Fruit fly (Drosophila melanogaster): Measurements from ENCODE around the gene cpo.

cpo gene

DNA sequence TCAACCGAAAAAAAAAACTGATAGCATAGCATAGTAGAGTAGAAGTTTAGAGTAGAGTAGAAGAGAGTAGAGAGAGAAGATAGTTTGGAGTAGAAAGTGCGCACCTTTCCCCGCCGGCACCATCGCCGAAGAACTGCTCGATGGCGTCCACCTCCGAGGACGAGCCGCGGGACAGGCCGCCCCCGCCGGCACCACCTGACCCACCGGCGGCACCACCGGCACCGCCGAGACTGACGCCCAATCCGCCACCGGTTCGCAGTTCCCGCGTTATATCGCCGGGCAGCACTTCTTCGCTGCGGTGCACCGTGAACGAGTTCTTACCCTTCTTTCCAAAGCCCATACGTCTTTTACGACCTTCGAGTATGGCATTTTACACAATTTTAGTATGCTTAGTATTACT lies 38.6 kb upstream of the cpo start:
- TF ChIP-seq Hr39 (optimal IDR thresholded peaks at IDR 0.05) (peak; percentile 27), inv (GFP tag; IDR thresholded peaks at IDR 0.05; ENCODE audit: partially characterized antibody) (no peak), zen2 (GFP tag; IDR thresholded peaks at IDR 0.05; ENCODE audit: partially characterized antibody) (no peak), CG9876 (GFP tag; optimal IDR thresholded peaks at IDR 0.05) (no peak), Ptx1 (GFP tag; IDR thresholded peaks at IDR 0.05) (no peak), zf30C (GFP tag; optimal IDR thresholded peaks at IDR 0.05) (no peak), CG3726 (GFP tag; IDR thresholded peaks at IDR 0.05) (0 out of 3 replicates have a peak, but pooled peaks have one; percentile 46)

DNA sequence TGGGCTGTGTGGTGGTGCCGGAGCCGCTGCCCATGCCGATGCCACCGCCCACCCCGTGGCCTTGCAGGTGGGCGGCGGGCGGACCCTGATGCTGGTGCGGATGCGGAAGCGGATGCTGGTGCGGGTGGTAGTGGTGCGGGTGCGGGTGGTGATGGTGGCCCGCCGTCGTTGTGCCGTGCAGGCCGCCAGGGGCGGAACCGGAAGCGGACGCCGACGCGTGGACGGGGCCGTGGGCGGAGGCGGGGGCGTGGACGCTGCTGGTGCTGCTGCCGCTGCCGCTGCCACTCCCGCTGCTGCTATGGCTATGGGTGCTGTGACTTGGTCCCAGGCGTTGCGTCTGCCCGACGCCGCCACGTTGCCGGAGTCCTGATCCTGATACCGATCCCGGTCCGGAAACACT lies 28.6 kb upstream of the cpo start:
- TF ChIP-seq Dref (GFP tag; IDR thresholded peaks at IDR 0.05), result 0 out of 2 replicates have a peak, but pooled peaks have one; percentile 13
- peak; percentile 97 for TF ChIP-seq Hr39 (optimal IDR thresholded peaks at IDR 0.05)
- TF ChIP-seq CG9215 (GFP tag; IDR thresholded peaks at IDR 0.05), result 0 out of 2 replicates have a peak, but pooled peaks have one; percentile 9
- 0 out of 2 replicates have a peak, but pooled peaks have one; percentile 20 for TF ChIP-seq sisA (GFP tag; IDR thresholded peaks at IDR 0.05)
- TF ChIP-seq Tbp (GFP tag; optimal IDR thresholded peaks at IDR 0.05), result no peak
- TF ChIP-seq ems (GFP tag; optimal IDR thresholded peaks at IDR 0.05), result no peak

DNA sequence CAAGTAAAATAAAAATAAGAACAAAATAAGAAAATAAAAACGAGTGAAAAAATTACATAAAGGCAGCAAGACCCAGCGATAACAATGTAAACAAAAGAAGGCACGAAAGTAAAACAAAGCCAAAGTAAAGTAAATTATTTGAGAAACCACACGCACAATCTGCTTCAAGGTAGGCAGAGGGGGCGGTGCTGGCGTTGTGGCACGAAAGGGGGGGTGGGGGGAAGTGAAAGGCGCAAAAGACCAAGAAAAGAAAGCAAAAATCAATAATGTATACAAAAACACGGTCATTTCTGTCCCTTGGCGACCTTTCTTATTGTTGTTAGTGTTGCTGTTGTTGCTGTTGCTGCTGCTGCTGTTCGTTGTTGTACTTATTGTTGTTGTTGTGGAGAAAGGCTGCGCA lies 22.4 kb upstream of the cpo start:
- no peak for TF ChIP-seq Bteb2 (GFP tag; optimal IDR thresholded peaks at IDR 0.05)
- peak; percentile 60; the same call in 1 of the 2 replicates for TF ChIP-seq crol (GFP tag; IDR thresholded peaks at IDR 0.05)
- TF ChIP-seq onecut (GFP tag; IDR thresholded peaks at IDR 0.05), result peak; percentile 94
- TF ChIP-seq abd-A (tag; optimal IDR thresholded peaks at IDR 0.05), result peak; percentile 61
- TF ChIP-seq pros (GFP tag; optimal IDR thresholded peaks at IDR 0.05), result peak; percentile 41

DNA sequence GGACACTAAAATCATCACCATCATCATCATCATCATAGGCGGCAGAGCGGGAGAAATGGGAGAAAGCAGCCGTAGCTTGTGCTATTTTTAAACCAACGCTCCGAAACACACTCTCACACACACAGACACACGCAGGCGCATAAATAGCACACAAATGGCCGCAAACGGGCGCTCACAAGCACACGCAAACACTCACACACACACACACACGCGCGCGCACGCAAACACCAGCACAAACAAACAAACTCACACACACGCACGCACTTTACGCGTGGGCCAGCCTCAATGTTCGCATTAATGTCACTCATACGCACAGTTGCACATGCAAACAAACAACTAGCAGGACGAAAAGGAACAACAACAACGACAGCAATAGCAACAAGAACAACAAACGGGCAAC lies 21.8 kb upstream of the cpo start:
- TF ChIP-seq Trl (optimal IDR thresholded peaks at IDR 0.05) (peak; percentile 2 to 66), Trl (GFP tag; optimal IDR thresholded peaks at IDR 0.05) (no peak), CG10462 (GFP tag; optimal IDR thresholded peaks at IDR 0.05) (no peak), pan (optimal IDR thresholded peaks at IDR 0.05) (no peak), pan (GFP tag; optimal IDR thresholded peaks at IDR 0.05 in 1 of 2, IDR thresholded peaks at IDR 0.05 in 1 of 2) (peak in 1 of 2 experiments; percentile 34), CG6765 (GFP tag; optimal IDR thresholded peaks at IDR 0.05) (no peak), Hr39 (optimal IDR thresholded peaks at IDR 0.05) (peak; percentile 98), cg (GFP tag; optimal IDR thresholded peaks at IDR 0.05) (peak; percentile 31), dysf (GFP tag; IDR thresholded peaks at IDR 0.05) (no peak), ewg (GFP tag; optimal IDR thresholded peaks at IDR 0.05) (peak; percentile 15)

DNA sequence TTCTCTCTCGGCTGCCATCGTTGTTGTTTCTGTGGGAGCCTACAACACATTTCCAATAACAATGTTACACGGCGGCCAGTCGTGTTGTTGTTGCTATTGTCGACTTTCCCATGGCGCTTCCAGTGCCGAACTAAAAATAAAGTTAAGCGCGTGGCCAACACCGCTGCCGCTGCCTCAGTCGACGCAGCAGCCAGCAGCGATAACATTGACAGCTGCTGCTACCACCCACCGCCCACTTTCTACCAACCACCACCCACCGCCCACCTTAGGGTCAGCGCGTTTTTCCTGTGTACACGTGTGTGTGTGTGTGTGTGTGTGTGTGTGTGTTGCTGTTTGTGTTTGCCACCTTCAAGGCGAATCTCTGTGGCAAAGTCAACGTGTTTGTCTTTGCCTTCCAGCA lies 18.6 kb upstream of the cpo start:
- no peak for TF ChIP-seq CG7556 (GFP tag; optimal IDR thresholded peaks at IDR 0.05)
- TF ChIP-seq Deaf1 (tag; optimal IDR thresholded peaks at IDR 0.05), result peak; percentile 32
- no peak for TF ChIP-seq en (GFP tag; optimal IDR thresholded peaks at IDR 0.05)
- no peak for TF ChIP-seq Sox102F (GFP tag; optimal IDR thresholded peaks at IDR 0.05)
- 0 out of 3 replicates have a peak, but pooled peaks have one; percentile 16 for TF ChIP-seq Dbx (GFP tag; IDR thresholded peaks at IDR 0.05)
- no peak for TF ChIP-seq repo (GFP tag; optimal IDR thresholded peaks at IDR 0.05)
- peak; percentile 28 for TF ChIP-seq cg (GFP tag; optimal IDR thresholded peaks at IDR 0.05)
- no peak for TF ChIP-seq CG3995 (GFP tag; optimal IDR thresholded peaks at IDR 0.05)
- no peak for TF ChIP-seq vvl (GFP tag; IDR thresholded peaks at IDR 0.05)
- TF ChIP-seq fd3F (GFP tag; optimal IDR thresholded peaks at IDR 0.05), result no peak
- TF ChIP-seq B-H2 (GFP tag; optimal IDR thresholded peaks at IDR 0.05), result no peak
- TF ChIP-seq Lhr (GFP tag; optimal IDR thresholded peaks at IDR 0.05), result no peak
- no peak for TF ChIP-seq nmo (GFP tag; optimal IDR thresholded peaks at IDR 0.05)
- TF ChIP-seq Adf1 (GFP tag; IDR thresholded peaks at IDR 0.05), result peak; percentile 92
- no peak for TF ChIP-seq CG4617 (GFP tag; optimal IDR thresholded peaks at IDR 0.05; ENCODE audit: borderline replicate concordance)
- no peak for TF ChIP-seq fru (optimal IDR thresholded peaks at IDR 0.05)
- TF ChIP-seq kah (GFP tag; optimal IDR thresholded peaks at IDR 0.05), result no peak
- no peak for TF ChIP-seq dmrt99B (tag; optimal IDR thresholded peaks at IDR 0.05)
- no peak for TF ChIP-seq fd64A (GFP tag; optimal IDR thresholded peaks at IDR 0.05)
- TF ChIP-seq CG4854 (GFP tag; optimal IDR thresholded peaks at IDR 0.05), result no peak
- TF ChIP-seq stc (GFP tag; IDR thresholded peaks at IDR 0.05), result no peak
- no peak for TF ChIP-seq CG13775 (GFP tag; optimal IDR thresholded peaks at IDR 0.05)
- peak; percentile 25 for TF ChIP-seq abd-A (tag; optimal IDR thresholded peaks at IDR 0.05)

All from whole organism, embryonic.